Fruit fly (Drosophila melanogaster): ENCODE data around the gene Fntb.

DNA sequence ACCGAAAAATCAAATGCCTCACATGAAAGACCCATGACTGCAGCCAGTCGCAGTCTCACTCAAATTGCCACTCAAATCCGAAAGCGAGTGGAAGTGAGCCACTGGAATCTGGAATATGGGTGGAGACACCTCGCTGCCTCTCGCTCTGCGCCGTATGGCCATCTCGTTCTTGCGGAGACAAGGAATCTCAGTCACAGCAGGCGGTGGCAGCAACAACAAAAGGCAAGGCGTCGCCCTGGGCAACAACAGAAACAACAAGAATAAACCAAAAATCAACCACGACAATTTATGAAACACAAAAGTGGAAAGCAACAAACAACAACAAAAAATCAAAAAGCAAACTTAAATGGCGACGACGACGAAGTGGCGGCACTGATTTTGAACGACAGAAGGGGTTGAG lies 9.5 kb upstream of the Fntb start:
- no peak for TF ChIP-seq CG10462 (GFP tag; optimal IDR thresholded peaks at IDR 0.05)
- no peak for TF ChIP-seq CG18476 (GFP tag; optimal IDR thresholded peaks at IDR 0.05)
- TF ChIP-seq tap (tag; optimal IDR thresholded peaks at IDR 0.05) = no peak
- TF ChIP-seq CG18262 (tag; optimal IDR thresholded peaks at IDR 0.05) = no peak
- TF ChIP-seq HmgD (GFP tag; optimal IDR thresholded peaks at IDR 0.05) = no peak
- TF ChIP-seq CG14965 (GFP tag; optimal IDR thresholded peaks at IDR 0.05; ENCODE audit: borderline replicate concordance) = no peak
- TF ChIP-seq fu2 (GFP tag; optimal IDR thresholded peaks at IDR 0.05) = no peak
- no peak for TF ChIP-seq CG12391 (tag; optimal IDR thresholded peaks at IDR 0.05)
- no peak for TF ChIP-seq sob (GFP tag; IDR thresholded peaks at IDR 0.05)
- no peak for TF ChIP-seq dpn (GFP tag; optimal IDR thresholded peaks at IDR 0.05)
- no peak for TF ChIP-seq shn (GFP tag; optimal IDR thresholded peaks at IDR 0.05)
- TF ChIP-seq insv (GFP tag; optimal IDR thresholded peaks at IDR 0.05) = no peak
- no peak for TF ChIP-seq CG13894 (tag; optimal IDR thresholded peaks at IDR 0.05)
- no peak for TF ChIP-seq CTCF (GFP tag; optimal IDR thresholded peaks at IDR 0.05)

Data from whole organism, embryonic.